Worm (Caenorhabditis elegans): ENCODE measurements around the gene T03F6.3.

DNA sequence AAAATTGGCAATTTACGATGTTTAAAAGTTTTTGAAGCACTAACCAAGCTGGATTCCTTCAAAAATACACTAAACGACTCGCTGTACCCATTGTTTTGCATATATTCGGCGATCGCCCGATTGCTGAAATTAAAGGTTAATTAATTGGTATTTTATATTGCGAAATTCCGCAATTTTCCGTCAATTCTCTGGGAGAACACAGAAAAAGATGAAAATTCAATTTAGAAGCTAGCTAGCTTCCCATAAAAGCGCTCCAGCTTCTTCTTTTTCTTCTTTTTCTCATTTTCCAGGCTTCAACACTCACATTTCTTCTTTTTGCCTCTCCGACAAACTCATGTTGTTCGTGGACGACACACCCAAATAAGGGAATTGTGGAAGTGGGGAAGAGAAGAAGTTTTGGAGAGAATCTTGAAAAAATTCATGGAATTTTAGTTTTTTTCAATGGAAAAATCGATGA is 12.9 kb upstream of the T03F6.3 start, which contains the start of gene lis-1:
- TF ChIP-seq cog-1 (tag; optimal IDR thresholded peaks at IDR 0.05) = no peak
- no peak for TF ChIP-seq ztf-29 (GFP tag; IDR thresholded peaks at IDR 0.05)
- no peak for TF ChIP-seq med-1 (GFP tag; optimal IDR thresholded peaks at IDR 0.05; ENCODE audit: insufficient read depth)
